Fruit fly (Drosophila melanogaster) whole organism, wandering third instar larva: ENCODE measurements around the gene PMCA.

ENCODE experiments used
- CG32264 ChIP-seq: fragments of 200-800 bp; sonication (Bioruptor generic); optimal IDR thresholded peaks from 2 replicates; lab custom pipeline; 2016; ENCODE audit warnings: missing biosample characterization, missing genetic modification characterization
- CG9705 ChIP-seq: fragments of 200-800 bp; sonication (Bioruptor generic); optimal IDR thresholded peaks from 2 replicates; lab custom pipeline; 2018; ENCODE audit warnings: missing biosample characterization, mild to moderate bottlenecking, missing genetic modification characterization
- CrebA ChIP-seq: fragments of 200-800 bp; sonication (Bioruptor generic); optimal IDR thresholded peaks from 2 replicates; lab custom pipeline; 2016; ENCODE audit warnings: missing biosample characterization, mild to moderate bottlenecking, missing genetic modification characterization, borderline replicate concordance
- Dfd ChIP-seq: fragments of >200 bp; optimal IDR thresholded peaks from 2 replicates; lab custom pipeline; 2017; ENCODE audit warnings: missing biosample characterization, missing genetic modification characterization
- Dif ChIP-seq: fragments of 200-275, 200-300 bp; sonication (Bioruptor generic); optimal IDR thresholded peaks from 2 replicates; lab custom pipeline; 2018; ENCODE audit warnings: missing biosample characterization, missing genetic modification characterization; ENCODE audit not compliant: partially characterized antibody
- GATAd ChIP-seq: sonication (Bioruptor generic); optimal IDR thresholded peaks from 2 replicates; lab custom pipeline; 2016; ENCODE audit warnings: missing biosample characterization, missing genetic modification characterization
- HLH106 ChIP-seq: fragments of 200-800 bp; optimal IDR thresholded peaks from 3 replicates; lab custom pipeline; 2019; ENCODE audit warnings: missing biosample characterization, mild to moderate bottlenecking, missing genetic modification characterization, moderate library complexity
- Hnf4 ChIP-seq: fragments of 200-800 bp; sonication (Bioruptor generic); optimal IDR thresholded peaks from 2 replicates; lab custom pipeline; 2016; ENCODE audit warnings: missing biosample characterization, mild to moderate bottlenecking, missing genetic modification characterization
- Hr83 ChIP-seq: fragments of 200-300 bp; sonication (Bioruptor generic); optimal IDR thresholded peaks from 2 replicates; lab custom pipeline; 2016; ENCODE audit warnings: missing biosample characterization, mild to moderate bottlenecking, missing genetic modification characterization, moderate library complexity; ENCODE audit not compliant: poor library complexity, severe bottlenecking
- Jra ChIP-seq: sonication (Bioruptor generic); optimal IDR thresholded peaks from 2 replicates; lab custom pipeline; 2016; ENCODE audit warnings: missing biosample characterization, missing genetic modification characterization
- Mio ChIP-seq: sonication (Bioruptor generic); optimal IDR thresholded peaks from 2 replicates; lab custom pipeline; 2016; ENCODE audit warnings: missing biosample characterization, missing genetic modification characterization
- Myc ChIP-seq: fragments of >200 bp; optimal IDR thresholded peaks from 2 replicates; lab custom pipeline; 2017
- OdsH ChIP-seq: fragments of 200-800 bp; sonication (Bioruptor generic); optimal IDR thresholded peaks from 2 replicates; lab custom pipeline; 2016; ENCODE audit warnings: missing biosample characterization, mild to moderate bottlenecking, missing genetic modification characterization
- Rel ChIP-seq, 2 experiments: fragments of 200-800 bp; sonication (Bioruptor generic) in 1 of 2; optimal IDR thresholded peaks; 2 replicates in 1 of 2; 3 replicates in 1 of 2; lab custom pipeline; 2016 to 2019; ENCODE audit warnings: mild to moderate bottlenecking in 2 of 2, missing biosample characterization in 2 of 2, missing genetic modification characterization in 2 of 2, moderate library complexity in 1 of 2
- Vsx2 ChIP-seq: fragments of 200-300, 225-300 bp; sonication (Bioruptor generic); optimal IDR thresholded peaks from 2 replicates; lab custom pipeline; 2018; ENCODE audit warnings: missing biosample characterization, missing genetic modification characterization; ENCODE audit not compliant: partially characterized antibody
- br ChIP-seq: fragments of 200-800 bp; sonication (Bioruptor generic); optimal IDR thresholded peaks from 2 replicates; lab custom pipeline; 2016; ENCODE audit warnings: missing biosample characterization, missing genetic modification characterization
- brk ChIP-seq: fragments of 200-800 bp; sonication (Bioruptor generic); optimal IDR thresholded peaks from 2 replicates; lab custom pipeline; 2016; ENCODE audit warnings: missing biosample characterization, mild to moderate bottlenecking, missing genetic modification characterization
- dl ChIP-seq, 2 experiments: fragments of 175-275, 200-275 bp in 1 of 2; fragments of 200-275 bp in 1 of 2; sonication (Bioruptor generic); optimal IDR thresholded peaks; lab custom pipeline; 2018; ENCODE audit warnings: mild to moderate bottlenecking in 2 of 2, missing biosample characterization in 2 of 2, missing genetic modification characterization in 2 of 2, moderate library complexity in 2 of 2; ENCODE audit not compliant: partially characterized antibody in 2 of 2, insufficient read depth in 1 of 2
- dmrt93B ChIP-seq: fragments of 200-800 bp; sonication (Bioruptor generic); optimal IDR thresholded peaks from 2 replicates; lab custom pipeline; 2018; ENCODE audit warnings: missing biosample characterization, mild to moderate bottlenecking, missing genetic modification characterization
- dsf ChIP-seq: sonication (Bioruptor generic); optimal IDR thresholded peaks from 2 replicates; lab custom pipeline; 2016; ENCODE audit warnings: missing biosample characterization, missing genetic modification characterization, borderline replicate concordance
- foxo ChIP-seq, 2 experiments: fragments of 200-800 bp; sonication (Bioruptor generic); optimal IDR thresholded peaks; 2 replicates in 1 of 2; 3 replicates in 1 of 2; lab custom pipeline; 2016 to 2017; ENCODE audit warnings: missing biosample characterization in 2 of 2, missing genetic modification characterization in 2 of 2
- fru ChIP-seq: fragments of 200-800 bp; sonication (Bioruptor generic); optimal IDR thresholded peaks from 3 replicates; lab custom pipeline; 2016; ENCODE audit warnings: missing biosample characterization, mild to moderate bottlenecking, missing genetic modification characterization
- h ChIP-seq: fragments of 200-800 bp; sonication (Bioruptor generic); optimal IDR thresholded peaks from 3 replicates; lab custom pipeline; 2016; ENCODE audit warnings: missing biosample characterization, mild to moderate bottlenecking, missing genetic modification characterization
- pan ChIP-seq: fragments of >200 bp; optimal IDR thresholded peaks from 2 replicates; lab custom pipeline; 2017
- psq ChIP-seq: fragments of 200-800 bp; sonication (Bioruptor generic); optimal IDR thresholded peaks from 3 replicates; lab custom pipeline; 2017; ENCODE audit warnings: missing biosample characterization, mild to moderate bottlenecking, missing genetic modification characterization, moderate library complexity
- rgr ChIP-seq: fragments of 200-800 bp; sonication (Bioruptor generic); optimal IDR thresholded peaks from 3 replicates; lab custom pipeline; 2016; ENCODE audit warnings: missing biosample characterization, mild to moderate bottlenecking, missing genetic modification characterization
- sage ChIP-seq: fragments of 200-800 bp; sonication (Bioruptor generic); optimal IDR thresholded peaks from 2 replicates; lab custom pipeline; 2016; ENCODE audit warnings: missing biosample characterization, mild to moderate bottlenecking, missing genetic modification characterization
- sv ChIP-seq: fragments of 200-800 bp; sonication (Bioruptor generic); optimal IDR thresholded peaks from 3 replicates; lab custom pipeline; 2016; ENCODE audit warnings: missing biosample characterization, missing genetic modification characterization
- tai ChIP-seq: sonication (Bioruptor generic); optimal IDR thresholded peaks from 2 replicates; lab custom pipeline; 2016; ENCODE audit warnings: missing biosample characterization, missing genetic modification characterization
- usp ChIP-seq: fragments of >200 bp; optimal IDR thresholded peaks from 2 replicates; lab custom pipeline; 2017; ENCODE audit warnings: missing biosample characterization, missing genetic modification characterization
- woc ChIP-seq: sonication (Bioruptor generic); optimal IDR thresholded peaks from 2 replicates; lab custom pipeline; 2016; ENCODE audit warnings: missing biosample characterization, mild to moderate bottlenecking, missing genetic modification characterization

PMCA gene

dm6 chr4:406330-406729 lies 47.6 kb upstream of the PMCA start:
- TF ChIP-seq Myc (lab: Kevin White, UChicago) (no peak), dsf (GFP tag; lab: Kevin White, UChicago) (no peak)

DNA sequence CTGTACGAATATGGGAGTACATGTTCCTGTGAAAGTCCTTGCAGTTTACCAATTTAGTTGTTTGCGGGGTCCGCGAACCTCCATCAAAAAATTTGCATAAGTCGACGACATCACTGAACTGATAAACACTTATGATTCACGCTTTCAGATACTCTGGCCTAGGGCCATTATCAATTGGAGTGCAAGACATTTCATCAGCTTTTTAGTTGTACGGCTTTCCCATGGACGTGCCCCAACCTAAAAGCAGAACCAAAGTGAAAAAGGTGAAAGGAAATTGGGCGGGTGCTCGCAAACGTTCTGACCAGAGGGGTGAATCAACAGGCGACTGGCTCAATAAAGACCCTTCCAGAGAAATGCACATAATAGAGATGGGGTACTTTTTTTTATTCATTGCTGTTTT lies 46.5 kb upstream of the PMCA start:
- TF ChIP-seq Dif (GFP tag; lab: Kevin White, UChicago) (no peak), CrebA (GFP tag; lab: Kevin White, UChicago) (no peak), fru (GFP tag; lab: Kevin White, UChicago) (no peak), h (GFP tag; lab: Kevin White, UChicago) (no peak), tai (GFP tag; lab: Kevin White, UChicago) (no peak), usp (GFP tag; lab: Kevin White, UChicago) (no peak), dl (GFP tag; optimal IDR thresholded peaks at IDR 0.05; lab: Kevin White, UChicago; ENCODE audit: insufficient read depth in 1 of 2, partially characterized antibody in 2 of 2) (no peak), Hr83 (GFP tag; lab: Kevin White, UChicago) (no peak), foxo (GFP tag; optimal IDR thresholded peaks at IDR 0.05; lab: Kevin White, UChicago) (no peak), HLH106 (tag; lab: Kevin White, UChicago) (no peak), Jra (GFP tag; lab: Kevin White, UChicago) (no peak), Myc (lab: Kevin White, UChicago) (no peak), GATAd (GFP tag; lab: Kevin White, UChicago) (no peak), Vsx2 (GFP tag; lab: Kevin White, UChicago) (no peak), Mio (no peak), woc (GFP tag; lab: Kevin White, UChicago) (no peak), CG9705 (no peak), psq (GFP tag; lab: Kevin White, UChicago) (no peak), dsf (GFP tag; lab: Kevin White, UChicago) (no peak)

DNA sequence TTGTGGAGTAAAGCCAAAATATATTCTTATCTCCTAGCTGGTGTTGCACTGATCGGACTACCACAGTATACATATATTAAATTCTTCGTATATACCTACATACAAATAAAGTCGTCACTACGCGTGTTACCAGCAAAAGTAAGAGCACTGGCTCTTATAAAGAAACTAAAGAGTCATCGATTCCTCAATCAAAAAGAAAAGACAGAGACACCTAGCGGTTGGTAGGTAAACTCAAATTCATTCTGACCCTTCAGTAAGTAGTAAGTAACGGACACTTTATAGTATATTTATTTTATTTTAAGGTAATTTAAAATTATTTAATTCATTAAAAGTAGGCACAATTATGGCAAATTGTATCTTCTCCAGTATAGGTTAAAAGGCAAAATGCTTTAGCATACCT lies 45.6 kb upstream of the PMCA start:
- TF ChIP-seq brk (GFP tag; lab: Kevin White, UChicago): peak; percentile 6
- TF ChIP-seq h (GFP tag; lab: Kevin White, UChicago): peak; percentile 0
- no peak for TF ChIP-seq usp (GFP tag; lab: Kevin White, UChicago)
- no peak for TF ChIP-seq CG32264 (GFP tag; lab: Kevin White, UChicago)
- peak; percentile 54 for TF ChIP-seq fru (GFP tag; lab: Kevin White, UChicago)
- TF ChIP-seq OdsH (GFP tag; lab: Kevin White, UChicago): peak; percentile 13
- TF ChIP-seq, all 38 proteins: peak for 4

DNA sequence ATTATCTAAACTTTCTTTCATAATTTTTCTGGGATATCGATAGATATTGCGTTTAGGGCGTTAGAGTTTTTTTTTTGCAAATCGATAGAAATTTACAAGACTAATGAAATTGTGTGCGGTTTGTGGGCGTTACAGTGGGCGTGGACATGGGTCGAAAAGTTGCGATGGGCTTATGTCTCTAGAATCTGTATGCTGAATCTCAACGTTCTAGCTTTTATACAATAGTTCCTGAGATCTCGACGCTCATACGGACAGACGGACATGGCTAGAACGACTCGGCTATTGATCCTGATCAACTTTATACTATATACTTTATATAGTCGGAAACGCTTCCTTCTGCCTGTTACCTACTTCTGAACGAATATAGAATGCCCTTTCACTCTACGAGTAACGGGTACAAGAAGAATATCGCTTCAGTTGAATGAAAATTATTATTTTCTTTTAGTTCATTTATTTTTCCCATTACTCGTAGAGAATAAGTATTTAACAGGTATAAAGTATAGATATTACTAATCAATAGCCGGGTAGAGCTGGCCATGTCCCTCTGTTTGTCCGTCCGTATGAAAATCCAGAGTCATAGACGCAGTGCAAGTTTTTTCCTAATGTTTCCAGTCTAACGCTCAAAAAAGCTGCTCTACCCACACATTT lies 44.3 kb upstream of the PMCA start:
- TF ChIP-seq Hnf4 (no peak), CrebA (GFP tag; lab: Kevin White, UChicago) (no peak), Hr83 (GFP tag; lab: Kevin White, UChicago) (no peak), Dfd (GFP tag; lab: Kevin White, UChicago) (peak; percentile 92)

- TF ChIP-seq dmrt93B (GFP tag; lab: Kevin White, UChicago) (no peak), dl (GFP tag; optimal IDR thresholded peaks at IDR 0.05; lab: Kevin White, UChicago; ENCODE audit: insufficient read depth in 1 of 2, partially characterized antibody in 2 of 2) (no peak), woc (GFP tag; lab: Kevin White, UChicago) (no peak), HLH106 (tag; lab: Kevin White, UChicago) (no peak), psq (GFP tag; lab: Kevin White, UChicago) (no peak), CG9705 (no peak), h (GFP tag; lab: Kevin White, UChicago) (no peak), Jra (GFP tag; lab: Kevin White, UChicago) (no peak), CG32264 (GFP tag; lab: Kevin White, UChicago) (no peak), Dfd (GFP tag; lab: Kevin White, UChicago) (no peak), sage (no peak), rgr (GFP tag; lab: Kevin White, UChicago) (no peak), br (no peak), Rel (GFP tag; optimal IDR thresholded peaks at IDR 0.05; lab: Kevin White, UChicago) (no peak), Rel (tag; optimal IDR thresholded peaks at IDR 0.05; lab: Kevin White, UChicago) (no peak), foxo (GFP tag; optimal IDR thresholded peaks at IDR 0.05; lab: Kevin White, UChicago) (no peak), usp (GFP tag; lab: Kevin White, UChicago) (no peak), Hr83 (GFP tag; lab: Kevin White, UChicago) (no peak), brk (GFP tag; lab: Kevin White, UChicago) (no peak), sv (GFP tag; lab: Kevin White, UChicago) (no peak), pan (no peak)
These were observed 39.8 kb upstream of the PMCA start for dm6 chr4:398555-398954.
